Worm (Caenorhabditis elegans): ENCODE measurements around the gene clec-206.

DNA sequence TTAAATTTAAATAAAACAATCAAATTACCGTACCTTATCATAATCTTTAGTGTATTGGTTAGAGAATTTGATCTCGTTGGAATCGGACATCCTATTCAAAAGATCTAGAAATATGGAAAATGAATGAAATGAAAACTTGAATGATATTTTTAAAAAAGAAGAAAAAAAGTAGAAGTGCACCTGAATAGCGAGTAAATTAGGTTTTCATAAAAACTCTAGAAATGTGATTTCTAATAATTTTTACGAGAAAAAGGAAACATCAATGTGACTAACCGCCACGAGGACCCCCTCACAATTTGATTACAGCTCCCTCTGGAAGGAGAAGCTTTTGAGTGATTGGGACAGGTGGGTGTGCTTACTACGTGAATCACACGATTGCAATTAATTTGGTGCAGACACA lies 41.8 kb upstream of the clec-206 start, which contains the start of gene Y40B10A.5:
- TF ChIP-seq nhr-237 (tag; optimal IDR thresholded peaks at IDR 0.05) (no peak), nhr-11 (tag; optimal IDR thresholded peaks at IDR 0.05) (no peak), mdl-1 (tag; optimal IDR thresholded peaks at IDR 0.05) (no peak), jun-1 (tag; optimal IDR thresholded peaks at IDR 0.05) (no peak), nhr-12 (tag; optimal IDR thresholded peaks at IDR 0.05) (no peak), ztf-4 (tag; optimal IDR thresholded peaks at IDR 0.05) (no peak)

Measured in whole organism, L1 larva.